Fruit fly (Drosophila melanogaster): ENCODE data around the gene TFAM.

DNA sequence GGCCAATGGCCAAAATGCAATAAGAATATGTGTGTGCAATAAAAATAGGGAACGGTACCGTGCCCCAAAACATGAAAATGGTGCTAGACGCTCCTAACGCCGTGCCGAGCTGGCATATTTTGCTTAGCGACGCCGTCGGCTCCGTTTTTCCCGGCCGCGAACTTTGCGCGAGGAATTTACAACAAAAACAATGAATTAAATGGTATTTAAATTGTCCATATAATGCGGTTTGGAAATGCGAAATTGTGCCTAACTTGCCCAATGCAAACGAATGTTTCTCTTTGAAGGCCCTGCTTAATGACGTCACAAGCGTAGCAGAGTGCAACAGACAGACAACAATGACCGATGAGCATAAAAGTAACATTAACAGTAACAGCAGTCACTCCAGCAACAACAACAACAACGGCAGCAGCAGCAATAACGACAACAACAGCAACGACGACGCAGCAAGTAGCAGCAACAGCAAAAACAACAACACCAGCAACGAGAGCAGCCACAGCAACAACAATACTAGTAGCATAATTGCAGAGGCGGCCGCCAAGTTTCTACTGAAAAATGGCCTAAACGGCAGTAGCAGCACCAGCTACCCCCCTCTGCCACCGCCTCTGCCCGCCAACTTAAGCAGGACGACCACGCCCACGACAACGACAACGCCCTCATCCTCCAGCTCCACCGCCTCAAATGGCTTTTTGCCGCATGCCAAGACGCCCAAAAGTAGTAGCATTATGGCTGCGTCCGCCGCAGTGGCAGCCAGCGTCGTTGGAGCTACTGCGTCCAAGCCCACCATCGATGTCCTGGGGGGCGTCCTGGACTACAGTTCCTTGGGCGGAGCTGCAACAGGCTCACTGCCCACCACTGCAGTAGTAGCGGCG, 45.7 kb upstream of the TFAM start:
- TF ChIP-seq CG6163 (GFP tag; IDR thresholded peaks at IDR 0.05) (no peak), Hr39 (GFP tag; optimal IDR thresholded peaks at IDR 0.05) (no peak), Sox14 (GFP tag; optimal IDR thresholded peaks at IDR 0.05) (no peak), CG9139 (GFP tag; optimal IDR thresholded peaks at IDR 0.05) (no peak), CG15336 (GFP tag; IDR thresholded peaks at IDR 0.05) (no peak), CG6792 (GFP tag; optimal IDR thresholded peaks at IDR 0.05) (no peak), fkh (GFP tag; optimal IDR thresholded peaks at IDR 0.05) (no peak), CG32006 (GFP tag; optimal IDR thresholded peaks at IDR 0.05) (no peak), Lpt (GFP tag; optimal IDR thresholded peaks at IDR 0.05) (no peak), CG8319 (GFP tag; optimal IDR thresholded peaks at IDR 0.05) (no peak), Hr38 (GFP tag; optimal IDR thresholded peaks at IDR 0.05) (no peak), Smox (GFP tag; optimal IDR thresholded peaks at IDR 0.05) (no peak)

All from whole organism, prepupa.